7 worm cellular contexts compared by ENCODE assay signal in genomic region chrIV:7815683-7816183, ce11.
TF ChIP-seq lines count a peak whose summit lies in the region.

cdgs-1 (minus strand) TSS chrIV:7815733.

TF ChIP-seq in whole organism, L1 larva, 84 proteins besides CTCF, POLR2A, EP300 and RAD21 (continues in another document):
- TF ChIP-seq unc-130 (tag; optimal IDR thresholded peaks at IDR 0.05; lab: Kevin White, UChicago), result no peak
- peak in 1 of 3 experiments; percentile 57 for TF ChIP-seq ceh-82 (tag; optimal IDR thresholded peaks at IDR 0.05; lab: Kevin White, UChicago)
- TF ChIP-seq hpl-2 (GFP tag; optimal IDR thresholded peaks at IDR 0.05; lab: Kevin White, UChicago), result no peak
- no peak for TF ChIP-seq efl-3 (GFP tag; optimal IDR thresholded peaks at IDR 0.05; lab: Kevin White, UChicago)
- TF ChIP-seq nhr-20 (tag; optimal IDR thresholded peaks at IDR 0.05; lab: Kevin White, UChicago), result peak; percentile 73
- TF ChIP-seq elt-3 (tag; optimal IDR thresholded peaks at IDR 0.05; lab: Kevin White, UChicago), result peak in 1 of 6 experiments; percentile 5
- no peak for TF ChIP-seq lin-39 (tag; optimal IDR thresholded peaks at IDR 0.05; lab: Kevin White, UChicago)
- peak; percentile 18 for TF ChIP-seq xbp-1 (tag; optimal IDR thresholded peaks at IDR 0.05; lab: Kevin White, UChicago)
- no peak for TF ChIP-seq elt-2 (tag; optimal IDR thresholded peaks at IDR 0.05; lab: Kevin White, UChicago)
- no peak for TF ChIP-seq nhr-90 (tag; optimal IDR thresholded peaks at IDR 0.05; lab: Kevin White, UChicago; ENCODE audit: poor library complexity)
- TF ChIP-seq dsc-1 (tag; optimal IDR thresholded peaks at IDR 0.05; lab: Kevin White, UChicago), result peak; percentile 12
- TF ChIP-seq ets-5 (GFP tag; IDR thresholded peaks at IDR 0.05; lab: Robert Waterston, UW), result no peak
- TF ChIP-seq nhr-71 (tag; optimal IDR thresholded peaks at IDR 0.05; lab: Kevin White, UChicago), result peak; percentile 75

TF ChIP-seq in whole organism, L2 larva, 48 proteins besides CTCF, POLR2A, EP300 and RAD21 (continues in another document):
- TF ChIP-seq nhr-129 (tag; optimal IDR thresholded peaks at IDR 0.05; lab: Kevin White, UChicago) (peak; percentile 77), elt-3 (tag; optimal IDR thresholded peaks at IDR 0.05; lab: Kevin White, UChicago) (no peak), snpc-4 (tag; optimal IDR thresholded peaks at IDR 0.05; lab: Kevin White, UChicago) (no peak), sma-9 (GFP tag; optimal IDR thresholded peaks at IDR 0.05; lab: Kevin White, UChicago) (peak; percentile 63), sma-9 (tag; optimal IDR thresholded peaks at IDR 0.05; lab: Kevin White, UChicago) (no peak), ceh-16 (tag; optimal IDR thresholded peaks at IDR 0.05; lab: Kevin White, UChicago) (no peak), skn-1 (tag; optimal IDR thresholded peaks at IDR 0.05; lab: Kevin White, UChicago) (no peak), ZK546.5 (tag; optimal IDR thresholded peaks at IDR 0.05; lab: Kevin White, UChicago) (no peak), fos-1 (tag; optimal IDR thresholded peaks at IDR 0.05; lab: Kevin White, UChicago) (peak; percentile 20), nhr-25 (tag; optimal IDR thresholded peaks at IDR 0.05; lab: Kevin White, UChicago) (peak; percentile 30), R02D3.7 (tag; optimal IDR thresholded peaks at IDR 0.05; lab: Kevin White, UChicago) (no peak), unc-62 (GFP tag; optimal IDR thresholded peaks at IDR 0.05; lab: Kevin White, UChicago) (no peak), ztf-1 (GFP tag; conservative IDR thresholded peaks at IDR 0.05; lab: Robert Waterston, UW) (no peak), lsy-2 (tag; optimal IDR thresholded peaks at IDR 0.05; lab: Kevin White, UChicago) (peak in 1 of 2 experiments; percentile 59)

TF ChIP-seq in whole organism, L3 larva, 47 proteins besides CTCF, POLR2A, EP300 and RAD21 (continues in another document):
- TF ChIP-seq ama-1 (optimal IDR thresholded peaks at IDR 0.05; lab: Kevin White, UChicago) (no peak), jun-1 (tag; optimal IDR thresholded peaks at IDR 0.05; lab: Kevin White, UChicago) (no peak), sea-2 (GFP tag; optimal IDR thresholded peaks at IDR 0.05; lab: Kevin White, UChicago) (no peak), ceh-16 (tag; optimal IDR thresholded peaks at IDR 0.05; lab: Kevin White, UChicago) (no peak), lin-39 (tag; optimal IDR thresholded peaks at IDR 0.05; lab: Kevin White, UChicago) (no peak), unc-62 (GFP tag; optimal IDR thresholded peaks at IDR 0.05; lab: Kevin White, UChicago) (no peak), nhr-76 (tag; optimal IDR thresholded peaks at IDR 0.05; lab: Kevin White, UChicago) (no peak), fkh-10 (GFP tag; optimal IDR thresholded peaks at IDR 0.05; lab: Kevin White, UChicago) (peak; percentile 72), mml-1 (tag; optimal IDR thresholded peaks at IDR 0.05; lab: Kevin White, UChicago) (no peak), pha-4 (tag; optimal IDR thresholded peaks at IDR 0.05; lab: Kevin White, UChicago) (peak; percentile 84), pqm-1 (tag; optimal IDR thresholded peaks at IDR 0.05; lab: Kevin White, UChicago) (peak; percentile 1), ceh-28 (tag; optimal IDR thresholded peaks at IDR 0.05; lab: Kevin White, UChicago) (no peak), mdl-1 (tag; optimal IDR thresholded peaks at IDR 0.05; lab: Kevin White, UChicago) (peak; percentile 26), elt-1 (tag; optimal IDR thresholded peaks at IDR 0.05; lab: Kevin White, UChicago) (no peak)

TF ChIP-seq in whole organism, L4 larva, 104 proteins besides CTCF, POLR2A, EP300 and RAD21 (continues in another document):
- TF ChIP-seq dpl-1 (GFP tag; optimal IDR thresholded peaks at IDR 0.05; lab: Kevin White, UChicago), result peak; percentile 44
- TF ChIP-seq dve-1 (tag; optimal IDR thresholded peaks at IDR 0.05; lab: Kevin White, UChicago; ENCODE audit: insufficient read depth), result peak; percentile 8
- peak; percentile 42 for TF ChIP-seq rbr-2 (tag; optimal IDR thresholded peaks at IDR 0.05; lab: Kevin White, UChicago)
- peak; percentile 74 for TF ChIP-seq mxl-3 (GFP tag; optimal IDR thresholded peaks at IDR 0.05; lab: Kevin White, UChicago)
- TF ChIP-seq duxl-1 (tag; optimal IDR thresholded peaks at IDR 0.05; lab: Kevin White, UChicago; ENCODE audit: poor library complexity), result no peak
- no peak for TF ChIP-seq jun-1 (tag; optimal IDR thresholded peaks at IDR 0.05; lab: Kevin White, UChicago)
- TF ChIP-seq zag-1 (tag; optimal IDR thresholded peaks at IDR 0.05; lab: Kevin White, UChicago), result no peak
- TF ChIP-seq nhr-6 (tag; optimal IDR thresholded peaks at IDR 0.05; lab: Kevin White, UChicago), result no peak
- peak; percentile 51 for TF ChIP-seq fkh-10 (GFP tag; optimal IDR thresholded peaks at IDR 0.05; lab: Kevin White, UChicago)
- no peak for TF ChIP-seq gei-8 (GFP tag; optimal IDR thresholded peaks at IDR 0.05; lab: Kevin White, UChicago)
- TF ChIP-seq sdz-12 (GFP tag; optimal IDR thresholded peaks at IDR 0.05; lab: Kevin White, UChicago), result no peak
- TF ChIP-seq nhr-11 (tag; optimal IDR thresholded peaks at IDR 0.05; lab: Kevin White, UChicago), result peak; percentile 44
- TF ChIP-seq T20F7.1 (GFP tag; optimal IDR thresholded peaks at IDR 0.05; lab: Kevin White, UChicago), result no peak
- no peak for TF ChIP-seq ceh-82 (tag; optimal IDR thresholded peaks at IDR 0.05; lab: Kevin White, UChicago)

TF ChIP-seq in whole organism, late embryonic, 69 proteins besides CTCF, POLR2A, EP300 and RAD21 (continues in another document):
- TF ChIP-seq unc-3 (GFP tag; conservative IDR thresholded peaks at IDR 0.05; lab: Robert Waterston, UW), result no peak
- no peak for TF ChIP-seq unc-3 (tag; optimal IDR thresholded peaks at IDR 0.05; lab: Kevin White, UChicago)
- TF ChIP-seq ceh-22 (tag; optimal IDR thresholded peaks at IDR 0.05; lab: Kevin White, UChicago), result no peak
- no peak for TF ChIP-seq pag-3 (tag; optimal IDR thresholded peaks at IDR 0.05; lab: Kevin White, UChicago; ENCODE audit: borderline replicate concordance)
- TF ChIP-seq ama-1 (optimal IDR thresholded peaks at IDR 0.05; lab: Kevin White, UChicago), result no peak
- peak; percentile 31 for TF ChIP-seq nfya-1 (tag; optimal IDR thresholded peaks at IDR 0.05; lab: Kevin White, UChicago)
- TF ChIP-seq dve-1 (tag; optimal IDR thresholded peaks at IDR 0.05; lab: Kevin White, UChicago), result no peak
- TF ChIP-seq ttx-3 (tag; optimal IDR thresholded peaks at IDR 0.05; lab: Kevin White, UChicago), result no peak
- TF ChIP-seq hlh-6 (tag; optimal IDR thresholded peaks at IDR 0.05; lab: Kevin White, UChicago), result no peak
- TF ChIP-seq ceh-6 (GFP tag; optimal IDR thresholded peaks at IDR 0.05; lab: Kevin White, UChicago), result no peak
- TF ChIP-seq hlh-13 (GFP tag; optimal IDR thresholded peaks at IDR 0.05; lab: Kevin White, UChicago), result no peak
- no peak for TF ChIP-seq rnt-1 (tag; optimal IDR thresholded peaks at IDR 0.05; lab: Kevin White, UChicago)
- TF ChIP-seq ahr-1 (tag; optimal IDR thresholded peaks at IDR 0.05; lab: Kevin White, UChicago), result no peak
- peak; percentile 78 for TF ChIP-seq unc-42 (tag; optimal IDR thresholded peaks at IDR 0.05; lab: Kevin White, UChicago)
- peak; percentile 68 for TF ChIP-seq hlh-30 (tag; optimal IDR thresholded peaks at IDR 0.05; lab: Kevin White, UChicago; ENCODE audit: insufficient read depth)

TF ChIP-seq in whole organism, mixed stage, embryonic, 35 proteins besides CTCF, POLR2A, EP300 and RAD21:
- TF ChIP-seq mep-1 (tag; optimal IDR thresholded peaks at IDR 0.05; lab: Kevin White, UChicago) (no peak), unc-62 (GFP tag; optimal IDR thresholded peaks at IDR 0.05; lab: Kevin White, UChicago) (peak; percentile 36), ces-1 (GFP tag; optimal IDR thresholded peaks at IDR 0.05; lab: Kevin White, UChicago) (peak; percentile 83)

TF ChIP-seq in whole organism, young adult, 124 proteins besides CTCF, POLR2A, EP300 and RAD21:
- TF ChIP-seq nhr-80 (tag; optimal IDR thresholded peaks at IDR 0.05; lab: Kevin White, UChicago) (peak; percentile 18), attf-5 (GFP tag; optimal IDR thresholded peaks at IDR 0.05; lab: Kevin White, UChicago) (peak; percentile 51), tbp1 (GFP tag; optimal IDR thresholded peaks at IDR 0.05; lab: Kevin White, UChicago) (peak; percentile 29), B0261.1 (tag; optimal IDR thresholded peaks at IDR 0.05; lab: Kevin White, UChicago) (no peak), K12H6.12 (tag; optimal IDR thresholded peaks at IDR 0.05; lab: Kevin White, UChicago) (peak; percentile 4), hmg-1.2 (GFP tag; IDR thresholded peaks at IDR 0.05; lab: Robert Waterston, UW) (peak; percentile 87; the same call in 1 of the 2 replicates), snpc-4 (GFP tag; optimal IDR thresholded peaks at IDR 0.05; lab: Kevin White, UChicago) (no peak), snpc-4 (tag; optimal IDR thresholded peaks at IDR 0.05; lab: Kevin White, UChicago) (peak in 1 of 4 experiments; percentile 17), rcor-1 (GFP tag; IDR thresholded peaks at IDR 0.05; lab: Robert Waterston, UW) (no peak), cebp-1 (GFP tag; IDR thresholded peaks at IDR 0.05; lab: Robert Waterston, UW) (no peak), cebp-1 (tag; optimal IDR thresholded peaks at IDR 0.05; lab: Kevin White, UChicago) (peak; percentile 60)
